Worm (Caenorhabditis elegans) whole organism, midembryonic: ENCODE results near the gene abu-2.

ENCODE experiments used
- T22C8.4 ChIP-seq: fragments of 200-800 bp; sonication (Bioruptor generic); IDR thresholded peaks from 2 replicates; pipeline ENCODE4 v1.3.6; 2022; ENCODE audit warnings: missing genetic modification characterization, missing compliant biosample characterization
- cog-1 ChIP-seq: sonication (generic microtip); optimal IDR thresholded peaks from 2 replicates; lab custom pipeline; 2016; ENCODE audit warnings: missing genetic modification characterization, missing compliant biosample characterization
- flt-1 ChIP-seq: fragments of 200-800 bp; sonication (Bioruptor generic); IDR thresholded peaks from 2 replicates; pipeline ENCODE4 v1.3.6; 2022; ENCODE audit warnings: missing genetic modification characterization, missing compliant biosample characterization
- med-1 ChIP-seq: sonication (generic microtip); optimal IDR thresholded peaks from 2 replicates; lab custom pipeline; 2017; ENCODE audit warnings: missing genetic modification characterization, mild to moderate bottlenecking, missing compliant biosample characterization, antibody characterized with exemption, missing genetic modification reagents; ENCODE audit not compliant: insufficient read depth
- tab-1 ChIP-seq: fragments of 200-800 bp; sonication (Bioruptor generic); IDR thresholded peaks from 2 replicates; pipeline ENCODE4 v1.3.6; 2022; ENCODE audit warnings: missing genetic modification characterization, missing compliant biosample characterization
- ztf-23 ChIP-seq: fragments of 200-800 bp; sonication (Bioruptor generic); IDR thresholded peaks from 2 replicates; pipeline ENCODE4 v1.3.6; 2022; ENCODE audit warnings: missing genetic modification reagents, missing genetic modification characterization, missing compliant biosample characterization
- ztf-29 ChIP-seq: fragments of 200-800 bp; sonication (Bioruptor generic); IDR thresholded peaks from 2 replicates; pipeline ENCODE4 v1.3.6; 2022; ENCODE audit warnings: missing genetic modification reagents, missing genetic modification characterization, missing compliant biosample characterization

DNA sequence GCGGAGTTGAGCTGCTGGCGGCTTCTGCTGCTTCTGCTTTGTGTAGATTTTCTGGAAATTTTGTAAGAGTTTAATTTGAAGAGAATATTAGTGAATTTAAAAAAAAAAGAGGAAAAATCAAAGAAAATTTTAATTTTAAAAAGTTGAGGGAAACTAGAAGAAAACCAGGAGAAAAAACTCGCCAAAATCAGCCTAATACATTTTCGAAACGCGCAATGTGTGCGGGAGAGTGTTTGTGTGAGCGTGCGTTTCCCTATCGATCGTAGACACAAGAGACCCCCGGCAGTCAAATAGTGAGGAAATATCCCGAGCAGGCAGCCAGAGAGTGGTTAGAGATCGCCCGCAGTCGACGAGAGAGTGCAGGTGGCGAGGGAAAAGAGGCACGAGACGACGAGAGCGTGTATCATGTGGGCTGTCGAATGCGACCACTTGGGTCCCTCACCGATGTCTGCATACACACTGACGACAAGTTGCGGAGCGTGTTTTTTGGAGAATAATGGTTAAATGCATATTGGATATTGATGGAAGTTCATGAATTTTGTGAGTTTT, 36.2 kb upstream of the abu-2 start, which contains the start of gene zfp-3:
- TF ChIP-seq ztf-23 (GFP tag; lab: Robert Waterston, UW) (no peak), T22C8.4 (GFP tag; lab: Robert Waterston, UW) (peak; percentile 85), med-1 (no peak), cog-1 (peak; percentile 86), tab-1 (GFP tag; lab: Robert Waterston, UW) (no peak), flt-1 (GFP tag; lab: Robert Waterston, UW) (no peak; the same call in 1 of the 2 replicates), ztf-29 (GFP tag; lab: Robert Waterston, UW) (no peak; the same call in 1 of the 2 replicates)
